Fruit fly (Drosophila melanogaster) whole organism: ENCODE results near the gene Cpsf5.

ENCODE experiments used
- CG8478 ChIP-seq: fragments of >200 bp; optimal IDR thresholded peaks from 2 replicates; lab custom pipeline; 2018; ENCODE audit warnings: inconsistent platforms
- Dll ChIP-seq: fragments of >200 bp; optimal IDR thresholded peaks from 2 replicates; lab custom pipeline; 2017
- EcR ChIP-seq, 2 experiments: fragments of >200 bp; optimal IDR thresholded peaks; 2 replicates each; lab custom pipeline; 2017; ENCODE audit warnings: missing biosample characterization in 2 of 2, missing genetic modification characterization in 2 of 2, missing genetic modification reagents in 2 of 2
- pan ChIP-seq: fragments of >200 bp; optimal IDR thresholded peaks from 2 replicates; lab custom pipeline; 2017
- psq ChIP-seq: fragments of >200 bp; optimal IDR thresholded peaks from 2 replicates; lab custom pipeline; 2017
- usp ChIP-seq: fragments of >200 bp; optimal IDR thresholded peaks from 2 replicates; lab custom pipeline; 2017; ENCODE audit warnings: missing biosample characterization, missing genetic modification characterization, mixed read lengths

The Cpsf5 gene

DNA sequence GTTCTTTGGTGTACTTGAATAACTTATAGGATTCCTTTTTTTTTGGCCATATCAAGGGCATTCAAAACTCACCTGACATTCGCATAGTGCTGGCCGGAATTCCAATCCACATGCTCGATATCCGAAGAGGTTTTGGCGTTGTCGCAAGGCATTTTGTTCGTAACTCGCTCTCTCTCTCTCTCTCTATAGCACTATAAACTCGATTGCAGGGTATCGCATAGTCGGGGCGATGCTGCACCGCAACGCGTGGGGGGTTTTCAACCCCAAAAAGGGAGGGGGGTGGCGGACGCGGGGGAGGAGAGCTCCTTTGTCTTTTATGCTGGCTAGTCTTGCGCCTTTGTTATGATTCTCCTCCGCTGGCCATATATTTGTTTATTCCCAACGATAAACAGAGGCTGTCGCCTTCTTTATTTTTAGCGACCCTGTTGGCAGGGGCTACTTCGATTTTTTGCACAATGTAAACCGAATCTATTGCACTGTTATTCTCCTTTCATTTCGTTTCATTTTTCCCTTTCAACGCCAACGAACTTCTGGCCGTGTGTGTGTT, 12.3 kb upstream of the Cpsf5 start:
- TF ChIP-seq EcR (GFP tag; optimal IDR thresholded peaks at IDR 0.05; lab: Kevin White, UChicago): peak in 1 of 2 experiments; percentile 56
- TF ChIP-seq psq (lab: Kevin White, UChicago): no peak

DNA sequence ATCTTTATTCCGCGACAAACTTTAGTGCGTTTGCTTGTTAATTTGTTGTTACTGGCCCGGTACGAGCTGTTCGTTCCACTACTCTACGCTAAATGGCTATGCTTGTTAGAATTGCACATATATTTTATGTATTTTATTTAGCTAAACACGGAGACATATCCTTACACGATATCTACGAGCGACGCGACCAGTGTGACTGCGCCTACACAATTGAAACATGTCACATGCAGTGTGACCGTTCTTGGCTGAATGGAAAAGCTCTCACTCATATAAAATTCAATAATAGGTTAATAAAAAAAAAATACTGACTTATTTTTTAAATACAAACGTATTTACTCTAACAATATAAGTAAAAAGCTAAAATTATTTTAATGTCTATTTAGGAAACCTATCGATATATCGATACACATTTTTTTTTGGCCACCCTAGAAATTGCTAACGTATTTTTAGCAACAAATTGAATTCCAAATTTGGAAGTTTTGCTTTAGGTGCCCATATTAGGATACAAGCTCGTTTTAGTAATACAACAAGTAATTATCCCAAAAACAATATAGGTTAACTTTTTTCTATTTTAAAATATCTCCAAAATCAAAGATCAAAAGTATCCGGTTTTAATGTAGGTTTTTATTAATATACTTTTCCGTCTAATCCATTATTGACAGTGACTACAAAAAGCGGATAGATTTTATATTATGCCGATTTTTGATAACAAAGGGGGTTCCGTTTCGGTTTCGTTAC, 11.7 kb upstream of the Cpsf5 start, which contains the start of gene CG4080:
CG4080 (minus strand) TSS at position 215 of the 738 bp plus-strand sequence.
- TF ChIP-seq usp (GFP tag; lab: Kevin White, UChicago) (no peak), CG8478 (lab: Kevin White, UChicago) (no peak), Dll (lab: Kevin White, UChicago) (no peak), pan (no peak), psq (lab: Kevin White, UChicago) (no peak), EcR (GFP tag; optimal IDR thresholded peaks at IDR 0.05; lab: Kevin White, UChicago) (no peak)

DNA sequence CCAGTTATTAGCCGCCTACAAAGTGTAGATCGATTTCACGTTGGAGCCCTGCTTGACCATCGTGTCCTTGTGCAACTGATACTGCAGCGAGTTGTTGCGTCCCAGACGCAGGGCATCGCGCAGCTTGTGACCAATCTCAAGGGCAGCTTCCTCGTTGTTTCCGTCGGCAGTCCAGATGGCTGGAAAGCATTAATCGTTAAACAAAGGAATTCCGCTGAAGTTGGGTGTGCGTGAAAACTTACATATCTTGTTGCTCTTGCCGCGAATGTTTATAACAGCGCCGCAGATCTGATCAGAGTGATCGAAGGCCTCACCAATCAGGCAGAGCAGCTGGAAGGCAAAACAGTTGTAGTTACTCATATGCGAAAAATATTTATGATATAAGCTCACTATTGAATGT, 11.0 kb upstream of the Cpsf5 start:
- no peak for TF ChIP-seq pan
- no peak for TF ChIP-seq EcR (GFP tag; optimal IDR thresholded peaks at IDR 0.05; lab: Kevin White, UChicago)
- no peak for TF ChIP-seq usp (GFP tag; lab: Kevin White, UChicago)
- no peak for TF ChIP-seq Dll (lab: Kevin White, UChicago)
- TF ChIP-seq psq (lab: Kevin White, UChicago): no peak
- TF ChIP-seq CG8478 (lab: Kevin White, UChicago): no peak

DNA sequence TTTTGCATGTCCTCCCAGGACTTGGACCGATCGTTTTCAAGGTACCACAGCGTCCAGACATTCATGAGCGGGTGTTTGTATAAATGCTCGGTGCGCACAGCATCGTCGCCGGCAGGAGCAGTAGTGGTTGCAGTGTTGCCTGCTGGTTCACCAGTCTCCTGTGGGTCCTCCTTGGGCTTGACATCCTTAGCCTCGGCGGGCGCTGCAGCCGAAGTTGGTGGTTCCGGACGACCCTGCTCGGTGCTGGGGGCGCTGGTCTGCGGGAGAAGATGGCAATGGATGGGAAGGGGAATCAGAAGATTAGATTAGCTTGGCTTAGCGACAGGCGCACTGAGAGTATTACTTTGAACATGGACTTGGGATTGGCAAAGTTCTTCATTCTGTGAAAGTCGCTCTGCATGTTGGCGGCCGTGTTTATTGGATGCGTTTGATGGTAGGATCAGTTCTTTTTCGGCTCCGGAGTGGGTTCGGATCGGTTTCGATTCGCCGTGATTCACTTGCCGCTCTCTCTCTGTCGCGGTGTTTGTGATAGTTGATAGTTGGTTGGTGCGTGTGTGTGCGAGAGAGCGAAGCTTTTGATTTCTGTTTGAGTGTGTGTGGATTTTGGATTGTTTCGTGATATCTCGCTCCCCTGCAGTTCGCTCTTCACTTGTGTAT, 10.0 kb upstream of the Cpsf5 start:
- no peak for TF ChIP-seq EcR (GFP tag; optimal IDR thresholded peaks at IDR 0.05; lab: Kevin White, UChicago)
- no peak for TF ChIP-seq Dll (lab: Kevin White, UChicago)
- no peak for TF ChIP-seq pan
- TF ChIP-seq usp (GFP tag; lab: Kevin White, UChicago): no peak
- no peak for TF ChIP-seq psq (lab: Kevin White, UChicago)
- TF ChIP-seq CG8478 (lab: Kevin White, UChicago): no peak

DNA sequence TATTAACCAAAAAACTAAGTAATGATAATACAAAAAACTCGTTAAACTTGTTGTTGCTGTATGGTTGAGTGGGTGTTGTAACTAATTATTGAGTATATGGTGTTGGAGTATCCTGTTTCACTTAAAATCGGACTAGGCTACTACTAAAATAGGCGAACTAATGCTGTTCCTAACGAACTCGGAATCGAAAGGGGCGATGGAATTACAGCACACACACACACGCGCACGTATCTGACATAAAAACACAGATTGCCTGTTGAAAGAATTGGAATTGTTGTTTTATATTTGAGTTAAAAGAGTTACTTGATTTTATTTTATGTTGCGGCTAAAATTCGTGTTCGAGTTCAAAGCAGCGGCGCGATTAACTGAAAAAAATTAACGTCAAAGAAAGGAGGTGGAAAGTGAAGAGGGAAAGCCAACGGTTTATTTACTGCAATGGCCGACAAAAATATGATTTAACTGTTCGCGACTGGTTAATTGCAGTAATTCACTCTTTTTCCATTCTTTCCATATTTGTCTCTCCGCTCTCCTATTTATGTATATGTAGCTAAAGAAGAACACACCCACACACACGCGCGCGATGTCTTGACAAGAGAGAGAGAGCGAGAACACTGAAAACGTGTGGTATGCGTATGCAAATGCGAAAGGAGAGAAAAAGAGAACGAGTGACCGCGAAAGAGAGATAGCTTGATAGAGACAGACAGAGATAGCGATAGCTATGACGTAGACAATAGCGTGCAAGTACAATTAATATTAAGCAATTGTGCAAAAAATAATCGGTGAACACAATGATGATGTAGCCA, 9.3 kb upstream of the Cpsf5 start:
- peak; percentile 48 for TF ChIP-seq CG8478 (lab: Kevin White, UChicago)
- TF ChIP-seq Dll (lab: Kevin White, UChicago): no peak
- no peak for TF ChIP-seq psq (lab: Kevin White, UChicago)

DNA sequence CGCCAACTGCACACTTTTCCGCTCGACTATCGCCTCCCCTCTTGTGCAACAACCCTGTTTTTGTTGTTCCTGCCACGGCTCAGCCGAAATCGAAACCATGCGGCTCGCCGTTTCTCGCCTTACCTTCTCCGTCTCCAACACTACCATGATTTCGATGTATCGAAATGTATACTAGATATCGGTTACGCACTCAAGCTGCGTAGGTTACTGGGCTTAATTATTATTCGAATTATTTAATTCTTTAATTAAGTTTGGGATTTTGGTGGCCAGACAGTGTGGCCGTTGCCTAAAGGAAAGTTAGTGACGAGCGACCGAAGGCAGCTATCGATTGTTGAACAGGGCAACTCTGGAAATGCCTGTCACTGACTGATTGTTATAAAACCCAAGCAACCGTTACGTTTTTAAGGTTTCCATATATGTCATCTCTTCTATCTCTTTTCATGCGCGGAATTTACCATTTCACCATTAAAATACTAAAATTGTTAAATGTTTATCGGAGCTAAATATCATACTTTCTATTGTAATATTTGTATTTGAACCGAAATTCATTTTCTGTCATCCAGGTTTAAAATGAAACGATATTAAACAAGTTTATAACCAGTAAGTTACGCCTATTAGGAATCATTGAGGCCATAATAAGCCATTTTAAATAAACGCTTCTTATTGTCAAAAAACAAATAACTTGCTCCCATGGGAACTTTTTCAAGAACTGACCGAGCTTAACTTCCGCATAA, 8.5 kb upstream of the Cpsf5 start, which contains the start of gene eIF4E1:
eIF4E1 (minus strand) TSS at position 304 of the 734 bp plus-strand sequence.
- TF ChIP-seq psq (lab: Kevin White, UChicago): no peak
- no peak for TF ChIP-seq CG8478 (lab: Kevin White, UChicago)
- no peak for TF ChIP-seq pan
- TF ChIP-seq EcR (GFP tag; optimal IDR thresholded peaks at IDR 0.05; lab: Kevin White, UChicago): no peak
- no peak for TF ChIP-seq Dll (lab: Kevin White, UChicago)

DNA sequence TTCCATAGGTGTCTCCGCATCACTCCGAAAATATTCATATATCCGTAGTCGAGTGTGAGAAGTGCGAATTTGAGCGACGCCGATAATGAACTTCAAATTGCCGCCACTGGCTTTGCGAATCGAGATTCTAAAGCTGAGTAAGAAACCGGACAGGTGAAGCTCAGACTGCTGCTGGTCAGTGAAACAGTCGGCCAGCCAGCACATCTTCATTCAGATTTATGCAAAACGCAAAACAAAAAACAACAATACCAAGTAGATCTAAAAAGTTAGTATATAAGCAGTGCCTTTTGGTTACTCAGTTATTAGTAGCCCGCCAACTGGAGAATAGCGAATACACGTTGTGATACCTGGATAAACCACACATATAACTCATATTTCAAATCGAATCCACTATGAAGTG, 6.3 kb upstream of the Cpsf5 start, which contains the start of gene Cpr67B:
Cpr67B (plus strand) TSS at position 301 of the 400 bp plus-strand sequence.
- no peak for TF ChIP-seq pan
- no peak for TF ChIP-seq EcR (GFP tag; optimal IDR thresholded peaks at IDR 0.05; lab: Kevin White, UChicago)
- no peak for TF ChIP-seq Dll (lab: Kevin White, UChicago)
- TF ChIP-seq usp (GFP tag; lab: Kevin White, UChicago): no peak
- TF ChIP-seq psq (lab: Kevin White, UChicago): no peak
- no peak for TF ChIP-seq CG8478 (lab: Kevin White, UChicago)

DNA sequence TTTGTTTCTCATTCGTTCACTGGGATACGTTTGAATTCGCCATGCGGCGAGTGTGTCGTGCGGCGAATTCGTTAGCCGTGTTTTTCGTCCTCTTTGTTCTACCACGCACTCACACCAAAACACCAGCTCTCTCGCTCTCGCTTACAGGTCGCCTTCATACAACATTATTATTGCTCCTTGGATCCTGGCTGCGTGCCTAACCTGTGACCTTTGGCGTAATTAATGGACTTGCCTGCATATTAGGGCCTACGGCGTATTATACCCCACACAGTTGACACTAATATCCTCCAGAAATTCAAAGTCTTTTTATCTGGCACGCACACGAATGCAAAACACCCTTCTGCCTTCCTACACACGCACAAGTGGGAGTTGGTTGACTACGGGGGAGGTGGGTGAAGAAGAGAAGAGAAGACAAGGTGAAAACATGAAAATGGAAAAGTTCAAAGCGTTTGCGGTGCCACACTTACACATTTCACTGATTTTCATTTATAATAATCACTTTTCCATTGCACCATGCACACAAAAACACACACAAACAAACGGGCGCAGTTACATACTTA, 728 bp upstream of the Cpsf5 start:
- TF ChIP-seq usp (GFP tag; lab: Kevin White, UChicago) (no peak), psq (lab: Kevin White, UChicago) (no peak), CG8478 (lab: Kevin White, UChicago) (no peak)

DNA sequence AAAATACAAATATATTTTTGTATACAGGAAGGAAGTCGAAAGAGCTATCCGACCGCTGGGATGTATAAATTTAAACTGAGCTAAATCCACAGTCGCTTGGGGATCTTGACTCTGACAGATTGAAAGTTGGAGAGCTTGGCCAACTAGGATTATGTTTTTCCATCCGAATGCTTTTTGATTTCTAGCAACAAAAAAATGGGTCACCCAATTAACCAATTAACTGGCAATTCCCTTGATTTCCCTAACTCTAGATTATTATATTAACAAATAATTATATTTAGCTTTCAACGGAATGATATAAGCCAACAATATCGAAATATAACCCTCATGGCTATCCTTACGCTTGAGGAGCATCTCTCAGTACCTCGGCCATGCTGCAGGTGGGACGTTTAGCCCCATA, 6.5 kb downstream of the Cpsf5 start, which contains the start of gene CG3982:
CG3982 (minus strand) TSS at position 101 of the 400 bp plus-strand sequence.
- TF ChIP-seq pan (no peak), usp (GFP tag; lab: Kevin White, UChicago) (no peak), EcR (GFP tag; optimal IDR thresholded peaks at IDR 0.05; lab: Kevin White, UChicago) (no peak), CG8478 (lab: Kevin White, UChicago) (no peak), psq (lab: Kevin White, UChicago) (no peak), Dll (lab: Kevin White, UChicago) (no peak)

DNA sequence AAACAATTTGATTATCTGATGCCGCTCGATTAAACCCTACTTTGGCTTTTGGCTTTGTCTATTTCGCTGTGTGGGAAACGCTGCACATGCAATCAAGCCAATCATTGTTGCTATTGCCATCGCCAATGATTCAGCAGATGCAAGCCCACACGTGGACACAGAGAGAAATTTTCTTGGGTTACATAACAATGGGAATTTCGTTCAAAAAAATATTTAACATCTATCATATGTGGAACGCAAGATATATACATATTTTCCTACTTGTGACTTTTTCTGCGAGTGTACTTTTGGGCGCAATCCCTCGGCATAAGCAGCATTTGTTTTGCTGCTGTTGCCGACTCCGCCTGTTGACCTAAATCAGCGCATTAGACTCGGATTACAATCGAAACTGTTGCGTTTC, 8.5 kb downstream of the Cpsf5 start:
- TF ChIP-seq EcR (GFP tag; optimal IDR thresholded peaks at IDR 0.05; lab: Kevin White, UChicago): no peak
- TF ChIP-seq usp (GFP tag; lab: Kevin White, UChicago): no peak
- TF ChIP-seq Dll (lab: Kevin White, UChicago): no peak
- no peak for TF ChIP-seq CG8478 (lab: Kevin White, UChicago)
- no peak for TF ChIP-seq pan
- TF ChIP-seq psq (lab: Kevin White, UChicago): no peak
